Fruit fly (Drosophila melanogaster) whole organism, embryonic: ENCODE measurements around the gene CG42514.

Experiments
- Aef1 ChIP-seq: fragments of 200-800 bp; sonication (Bioruptor generic); IDR thresholded peaks from 3 replicates; pipeline ENCODE4 v1.3.6; 2022; ENCODE audit warnings: missing biosample characterization, missing genetic modification characterization
- Antp ChIP-seq: fragments of 200-800 bp; sonication (Bioruptor generic); optimal IDR thresholded peaks from 3 replicates; lab custom pipeline; 2016; ENCODE audit warnings: missing biosample characterization, missing genetic modification characterization
- Atf-2 ChIP-seq: fragments of 200-800 bp; sonication (Bioruptor generic); optimal IDR thresholded peaks from 2 replicates; lab custom pipeline; 2016; ENCODE audit warnings: missing biosample characterization, missing genetic modification characterization
- Awh ChIP-seq: fragments of 200-800 bp; sonication (Bioruptor generic); IDR thresholded peaks from 2 replicates; pipeline ENCODE4, ENCODE4 v1.3.6; 2022; ENCODE audit warnings: missing biosample characterization, missing genetic modification characterization
- Bgb ChIP-seq: fragments of 200-800 bp; sonication (Bioruptor generic); IDR thresholded peaks from 2 replicates; pipeline ENCODE4 v1.3.6; 2022; ENCODE audit warnings: missing biosample characterization, missing genetic modification characterization; ENCODE audit not compliant: partially characterized antibody
- CG11085 ChIP-seq: fragments of 200-800 bp; sonication (Bioruptor generic); IDR thresholded peaks from 2 replicates; pipeline ENCODE4 v1.3.6; 2022; ENCODE audit warnings: missing biosample characterization, missing genetic modification characterization
- CG11560 ChIP-seq: fragments of 200-800 bp; sonication (Bioruptor generic); IDR thresholded peaks from 3 replicates; pipeline ENCODE4 v1.3.6; 2022; ENCODE audit warnings: missing biosample characterization, missing genetic modification characterization
- CG14050 ChIP-seq: fragments of 200-800 bp; sonication (Bioruptor generic); IDR thresholded peaks from 3 replicates; pipeline ENCODE4 v1.3.6; 2022; ENCODE audit warnings: missing biosample characterization, missing genetic modification characterization
- CG15073 ChIP-seq: fragments of 200-800 bp; sonication (Bioruptor generic); optimal IDR thresholded peaks from 2 replicates; lab custom pipeline; 2016; ENCODE audit warnings: missing biosample characterization, missing genetic modification characterization
- CG15479 ChIP-seq: fragments of 200-800 bp; sonication (Bioruptor generic); optimal IDR thresholded peaks from 3 replicates; lab custom pipeline; 2019; ENCODE audit warnings: missing biosample characterization, mild to moderate bottlenecking, missing genetic modification characterization, moderate library complexity
- CG1647 ChIP-seq: fragments of 200-800 bp; sonication (Bioruptor generic); optimal IDR thresholded peaks from 3 replicates; lab custom pipeline; 2016; ENCODE audit warnings: missing biosample characterization, missing genetic modification characterization
- CG17359 ChIP-seq: fragments of 200-800 bp; sonication (Bioruptor generic); optimal IDR thresholded peaks from 3 replicates; lab custom pipeline; 2018; ENCODE audit warnings: missing biosample characterization, mild to moderate bottlenecking, missing genetic modification characterization, moderate library complexity
- CG18262 ChIP-seq: fragments of 200-800 bp; optimal IDR thresholded peaks from 3 replicates; lab custom pipeline; 2019; ENCODE audit warnings: missing biosample characterization, mild to moderate bottlenecking, missing genetic modification characterization, moderate library complexity
- CG30403 ChIP-seq: fragments of 200-800 bp; sonication (Bioruptor generic); optimal IDR thresholded peaks from 3 replicates; lab custom pipeline; 2016; ENCODE audit warnings: missing biosample characterization, missing genetic modification characterization
- CG31365 ChIP-seq: fragments of 200-800 bp; sonication (Bioruptor generic); optimal IDR thresholded peaks from 2 replicates; lab custom pipeline; 2018; ENCODE audit warnings: missing biosample characterization, mild to moderate bottlenecking, missing genetic modification characterization
- CG31441 ChIP-seq: fragments of 200-800 bp; sonication (Bioruptor generic); IDR thresholded peaks from 2 replicates; pipeline ENCODE4 v1.3.6; 2022; ENCODE audit warnings: missing biosample characterization, missing genetic modification characterization
- CG32532 ChIP-seq: fragments of 200-800 bp; sonication (Bioruptor generic); IDR thresholded peaks from 2 replicates; pipeline ENCODE4 v1.3.6; 2022; ENCODE audit warnings: missing biosample characterization, missing genetic modification characterization
- CG3407 ChIP-seq: fragments of 200-800 bp; sonication (Bioruptor generic); optimal IDR thresholded peaks from 2 replicates; lab custom pipeline; 2018; ENCODE audit warnings: missing biosample characterization, mild to moderate bottlenecking, missing genetic modification characterization
- CG34422 ChIP-seq: fragments of 200-800 bp; sonication (Bioruptor generic); IDR thresholded peaks from 3 replicates; pipeline ENCODE4 v1.3.6; 2022; ENCODE audit warnings: missing biosample characterization, missing genetic modification characterization
- CG3847 ChIP-seq: fragments of 200-800 bp; sonication (Bioruptor generic); IDR thresholded peaks from 2 replicates; pipeline ENCODE4 v1.3.6; 2022; ENCODE audit warnings: missing biosample characterization, missing genetic modification characterization
- CG4360 ChIP-seq: fragments of 200-800 bp; sonication (Bioruptor generic); IDR thresholded peaks from 2 replicates; pipeline ENCODE4 v1.3.6; 2022; ENCODE audit warnings: missing biosample characterization, missing genetic modification characterization
- CG4617 ChIP-seq: fragments of 200-800 bp; sonication (Bioruptor generic); optimal IDR thresholded peaks from 3 replicates; lab custom pipeline; 2016; ENCODE audit warnings: missing biosample characterization, missing genetic modification characterization, borderline replicate concordance
- CG6854 ChIP-seq: fragments of 200-800 bp; sonication (Bioruptor generic); optimal IDR thresholded peaks from 3 replicates; lab custom pipeline; 2017; ENCODE audit warnings: missing biosample characterization, mild to moderate bottlenecking, missing genetic modification characterization
- CG7556 ChIP-seq: fragments of 200-800 bp; sonication (Bioruptor generic); optimal IDR thresholded peaks from 2 replicates; lab custom pipeline; 2017; ENCODE audit warnings: missing biosample characterization, mild to moderate bottlenecking, missing genetic modification characterization
- CG8388 ChIP-seq: fragments of 200-800 bp; sonication (Bioruptor generic); optimal IDR thresholded peaks from 2 replicates; lab custom pipeline; 2019; ENCODE audit warnings: missing biosample characterization, mild to moderate bottlenecking, missing genetic modification characterization, moderate library complexity
- CG9609 ChIP-seq: fragments of 200-800 bp; sonication (Bioruptor generic); optimal IDR thresholded peaks from 3 replicates; lab custom pipeline; 2016; ENCODE audit warnings: missing biosample characterization, missing genetic modification characterization
- Dip3 ChIP-seq: fragments of 200-800 bp; sonication (Bioruptor generic); optimal IDR thresholded peaks from 3 replicates; lab custom pipeline; 2016; ENCODE audit warnings: missing biosample characterization, missing genetic modification characterization
- Dll ChIP-seq: fragments of 200-800 bp; sonication (Bioruptor generic); IDR thresholded peaks from 4 replicates; pipeline ENCODE4 v1.3.6; 2022; ENCODE audit warnings: missing biosample characterization, missing genetic modification characterization; ENCODE audit not compliant: partially characterized antibody
- Doc2 ChIP-seq: fragments of 200-800 bp; sonication (Bioruptor generic); IDR thresholded peaks from 2 replicates; pipeline ENCODE4 v1.3.6; 2022; ENCODE audit warnings: missing biosample characterization, missing genetic modification characterization
- Ets97D ChIP-seq: fragments of 200-800 bp; sonication (Bioruptor generic); optimal IDR thresholded peaks from 3 replicates; lab custom pipeline; 2016; ENCODE audit warnings: missing biosample characterization, missing genetic modification characterization
- Fer2 ChIP-seq: fragments of 200-800 bp; sonication (Bioruptor generic); optimal IDR thresholded peaks from 2 replicates; lab custom pipeline; 2018; ENCODE audit warnings: missing biosample characterization, mild to moderate bottlenecking, missing genetic modification characterization, moderate library complexity
- HLH3B ChIP-seq: fragments of 200-800 bp; sonication (Bioruptor generic); IDR thresholded peaks from 2 replicates; pipeline ENCODE4 v1.3.6; 2022; ENCODE audit warnings: missing biosample characterization, missing genetic modification characterization
- Sox100B ChIP-seq: fragments of 200-800 bp; sonication (Bioruptor generic); optimal IDR thresholded peaks from 3 replicates; lab custom pipeline; 2018; ENCODE audit warnings: missing biosample characterization, mild to moderate bottlenecking, missing genetic modification characterization
- Ssrp ChIP-seq: fragments of 200-800 bp; sonication (Bioruptor generic); optimal IDR thresholded peaks from 2 replicates; lab custom pipeline; 2018; ENCODE audit warnings: missing biosample characterization, mild to moderate bottlenecking, missing genetic modification characterization, moderate library complexity
- Usf ChIP-seq: fragments of 200-800 bp; sonication (Bioruptor generic); optimal IDR thresholded peaks from 2 replicates; lab custom pipeline; 2017; ENCODE audit warnings: missing genotype, missing biosample characterization, missing genetic modification characterization
- al ChIP-seq: fragments of 200-800 bp; sonication (Bioruptor generic); IDR thresholded peaks from 2 replicates; pipeline ENCODE4 v1.3.6; 2022; ENCODE audit warnings: missing biosample characterization, missing genetic modification characterization
- cad ChIP-seq: fragments of >200 bp; optimal IDR thresholded peaks from 2 replicates; lab custom pipeline; 2017; ENCODE audit warnings: missing biosample characterization, missing genetic modification characterization
- cwo ChIP-seq: fragments of 200-800 bp; sonication (Bioruptor generic); optimal IDR thresholded peaks from 3 replicates; lab custom pipeline; 2017; ENCODE audit warnings: missing biosample characterization, missing genetic modification characterization, mild to moderate bottlenecking, moderate library complexity, missing genetic modification reagents
- dm ChIP-seq: fragments of 200-800 bp; sonication (Bioruptor generic); optimal IDR thresholded peaks from 3 replicates; lab custom pipeline; 2016; ENCODE audit warnings: missing biosample characterization, missing genetic modification characterization
- exex ChIP-seq: fragments of 200-800 bp; sonication (Bioruptor generic); optimal IDR thresholded peaks from 4 replicates; lab custom pipeline; 2018; ENCODE audit warnings: missing biosample characterization, mild to moderate bottlenecking, missing genetic modification characterization, moderate library complexity
- gro ChIP-seq: fragments of 200-800 bp; sonication (Bioruptor generic); optimal IDR thresholded peaks from 2 replicates; lab custom pipeline; 2016; ENCODE audit warnings: missing biosample characterization, missing genetic modification characterization
- ham ChIP-seq: fragments of 200-800 bp; sonication (Bioruptor generic); IDR thresholded peaks from 2 replicates; pipeline ENCODE4 v1.3.6; 2022; ENCODE audit warnings: missing biosample characterization, missing genetic modification characterization
- hbn ChIP-seq: fragments of 200-800 bp; sonication (Bioruptor generic); IDR thresholded peaks from 2 replicates; pipeline ENCODE4 v1.3.6; 2022; ENCODE audit warnings: missing biosample characterization, missing genetic modification characterization; ENCODE audit not compliant: partially characterized antibody
- lbe ChIP-seq: fragments of 200-800 bp; sonication (Bioruptor generic); optimal IDR thresholded peaks from 2 replicates; lab custom pipeline; 2016; ENCODE audit warnings: missing biosample characterization, mild to moderate bottlenecking, missing genetic modification characterization
- maf-S ChIP-seq: fragments of 200-800 bp; sonication (Bioruptor generic); optimal IDR thresholded peaks from 2 replicates; lab custom pipeline; 2016; ENCODE audit warnings: missing biosample characterization, missing genetic modification characterization
- pros ChIP-seq: fragments of 200-800 bp; sonication (Bioruptor generic); optimal IDR thresholded peaks from 3 replicates; lab custom pipeline; 2019; ENCODE audit warnings: missing biosample characterization, mild to moderate bottlenecking, missing genetic modification characterization, moderate library complexity
- scrt ChIP-seq: fragments of 200-800 bp; sonication (Bioruptor generic); optimal IDR thresholded peaks from 2 replicates; lab custom pipeline; 2018; ENCODE audit warnings: missing biosample characterization, mild to moderate bottlenecking, missing genetic modification characterization, moderate library complexity
- sim ChIP-seq: fragments of 200-800 bp; sonication (Bioruptor generic); IDR thresholded peaks from 2 replicates; pipeline ENCODE4 v1.3.6; 2022; ENCODE audit warnings: missing biosample characterization, missing genetic modification characterization
- twi ChIP-seq: fragments of 200-800 bp; optimal IDR thresholded peaks from 2 replicates; lab custom pipeline; 2019; ENCODE audit warnings: missing biosample characterization, mild to moderate bottlenecking, missing genetic modification characterization, moderate library complexity

The CG42514 gene

DNA sequence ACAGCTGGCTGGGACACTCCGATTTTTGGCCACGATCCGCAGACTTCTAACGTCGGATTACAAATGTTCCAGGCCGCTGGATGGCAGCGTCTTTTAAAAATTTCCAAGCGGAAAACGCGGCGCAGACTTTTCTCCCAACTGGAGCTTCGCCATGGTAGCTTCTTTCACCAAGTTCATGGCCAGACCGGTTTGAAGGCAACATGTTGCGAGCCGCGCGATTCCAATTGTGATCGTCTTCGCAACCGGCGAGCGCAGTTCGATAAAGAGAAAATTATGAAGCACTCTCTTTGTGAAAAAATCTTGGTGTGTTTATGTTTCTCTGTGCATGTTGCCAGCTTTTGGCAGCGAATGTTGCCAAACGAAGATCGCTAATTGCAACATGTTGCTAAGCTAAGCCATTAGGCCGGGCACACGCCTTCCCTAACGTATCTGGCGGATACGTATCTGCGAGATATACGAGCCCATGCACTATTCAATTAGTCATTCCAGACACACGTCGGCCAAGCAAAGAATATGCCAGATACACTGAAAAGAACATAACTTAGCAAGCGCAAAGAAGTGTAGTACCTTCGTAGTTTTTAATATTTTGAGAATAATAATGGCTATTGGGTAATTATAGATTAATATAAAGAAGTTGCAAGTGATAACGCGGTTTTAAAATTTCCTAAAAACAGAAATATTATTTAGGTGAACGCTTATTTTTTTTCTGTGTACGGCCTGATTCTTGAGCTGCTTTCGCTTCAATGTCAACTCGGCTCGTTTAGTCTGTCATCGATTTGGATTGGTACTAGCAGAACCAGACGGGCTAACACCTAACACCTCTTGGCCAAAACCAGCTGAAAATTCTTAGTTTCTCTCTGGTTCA, 43.9 kb downstream of the CG42514 start, which contains the start of gene dsx-c73A (continued):
- TF ChIP-seq CG6854 (GFP tag; lab: Kevin White, UChicago) = no peak
- no peak for TF ChIP-seq CG34422
- TF ChIP-seq CG3407 = no peak
- peak; percentile 13 for TF ChIP-seq CG8388 (GFP tag; lab: Kevin White, UChicago)
- no peak for TF ChIP-seq Atf-2 (GFP tag; lab: Kevin White, UChicago)
- TF ChIP-seq Doc2 (GFP tag; lab: Robert Waterston, UW) = no peak
- no peak for TF ChIP-seq CG3847
- TF ChIP-seq CG18262 = peak; percentile 60
- TF ChIP-seq scrt = no peak
- no peak for TF ChIP-seq maf-S (GFP tag; lab: Kevin White, UChicago)
- peak; percentile 46 for TF ChIP-seq Ssrp (tag; lab: Kevin White, UChicago)
- TF ChIP-seq CG4360 (GFP tag; lab: Robert Waterston, UW) = peak; percentile 29; the same call in 1 of the 2 replicates
- TF ChIP-seq dm (GFP tag; lab: Kevin White, UChicago) = no peak
- no peak for TF ChIP-seq exex
- no peak for TF ChIP-seq al
- TF ChIP-seq CG14050 (GFP tag; lab: Robert Waterston, UW) = no peak
- no peak for TF ChIP-seq cad
- TF ChIP-seq sim (GFP tag; lab: Robert Waterston, UW) = 0 out of 2 replicates have a peak, but pooled peaks have one; percentile 36
- TF ChIP-seq cwo = no peak
- peak; percentile 52; the same call in 1 of the 2 replicates for TF ChIP-seq CG31441 (GFP tag; lab: Robert Waterston, UW)
- TF ChIP-seq Awh = 0 out of 2 replicates have a peak, but pooled peaks have one; percentile 37
- peak; percentile 24; the same call in 1 of the 2 replicates for TF ChIP-seq HLH3B (GFP tag; lab: Robert Waterston, UW)
- no peak for TF ChIP-seq CG32532
- no peak for TF ChIP-seq CG15073 (GFP tag; lab: Kevin White, UChicago)
- no peak for TF ChIP-seq gro (GFP tag; lab: Kevin White, UChicago)
- TF ChIP-seq Bgb (GFP tag; lab: Robert Waterston, UW) = no peak
- TF ChIP-seq CG1647 (GFP tag; lab: Kevin White, UChicago) = no peak
- no peak for TF ChIP-seq CG31365 (tag; lab: Kevin White, UChicago)
- no peak for TF ChIP-seq CG30403 (GFP tag; lab: Kevin White, UChicago)
- TF ChIP-seq CG11560 (tag; lab: Robert Waterston, UW) = no peak
- TF ChIP-seq Dll = no peak
- TF ChIP-seq CG11085 (GFP tag; lab: Robert Waterston, UW) = no peak
- no peak for TF ChIP-seq Dip3 (GFP tag; lab: Kevin White, UChicago)
- no peak for TF ChIP-seq Ets97D (GFP tag; lab: Kevin White, UChicago)
- TF ChIP-seq Sox100B (GFP tag; lab: Kevin White, UChicago) = peak; percentile 27
- TF ChIP-seq CG4617 (GFP tag; lab: Kevin White, UChicago) = no peak
- no peak for TF ChIP-seq twi (tag; lab: Kevin White, UChicago)
- TF ChIP-seq CG15479 (GFP tag; lab: Kevin White, UChicago) = no peak
- peak; percentile 28 for TF ChIP-seq CG17359
- TF ChIP-seq ham (GFP tag; lab: Robert Waterston, UW) = no peak
- no peak for TF ChIP-seq Aef1 (GFP tag; lab: Robert Waterston, UW)
- TF ChIP-seq pros (GFP tag; lab: Kevin White, UChicago) = no peak
- no peak for TF ChIP-seq lbe (GFP tag; lab: Kevin White, UChicago)
- no peak for TF ChIP-seq CG7556 (GFP tag; lab: Kevin White, UChicago)
- no peak for TF ChIP-seq Usf (GFP tag; lab: Kevin White, UChicago)
- no peak for TF ChIP-seq Fer2
- peak; percentile 24; the same call in 1 of the 2 replicates for TF ChIP-seq hbn (GFP tag; lab: Robert Waterston, UW)
- no peak for TF ChIP-seq Antp (GFP tag; lab: Kevin White, UChicago)
- no peak for TF ChIP-seq CG9609
